Worm (Caenorhabditis elegans) whole organism, L2 larva: ENCODE measurements around the gene K08C7.7.
"Not testable (repeated sequence)": the region's sequence is repeated elsewhere in the genome, so short reads cannot be mapped to it uniquely, and the experiment has no call there.

Source experiments
- C34F6.9 ChIP-seq: fragments of 150-350 bp; optimal IDR thresholded peaks from 2 replicates; lab custom pipeline; 2014; ENCODE audit warnings: missing biosample characterization, missing genetic modification characterization
- F13H6.1 ChIP-seq: sonication (generic microtip); optimal IDR thresholded peaks from 2 replicates; lab custom pipeline; 2016; ENCODE audit warnings: missing genetic modification characterization, missing compliant biosample characterization
- R02D3.7 ChIP-seq: fragments of 150-350 bp; optimal IDR thresholded peaks from 2 replicates; lab custom pipeline; 2014; ENCODE audit warnings: missing biosample characterization, missing genetic modification characterization
- ZK546.5 ChIP-seq: sonication (generic microtip); optimal IDR thresholded peaks from 2 replicates; lab custom pipeline; 2017; ENCODE audit warnings: missing biosample characterization, missing genetic modification characterization
- alr-1 ChIP-seq: fragments of 150-350 bp; optimal IDR thresholded peaks from 2 replicates; lab custom pipeline; 2014; ENCODE audit warnings: missing biosample characterization, missing genetic modification characterization
- aly-2 ChIP-seq: fragments of 150-350 bp; optimal IDR thresholded peaks from 2 replicates; lab custom pipeline; 2014; ENCODE audit warnings: missing biosample characterization, missing genetic modification characterization
- blmp-1 ChIP-seq: sonication (generic microtip); optimal IDR thresholded peaks from 2 replicates; lab custom pipeline; 2017; ENCODE audit warnings: missing genetic modification characterization, mild to moderate bottlenecking, missing compliant biosample characterization, antibody characterized with exemption, moderate library complexity; ENCODE audit not compliant: insufficient read depth
- ceh-82 ChIP-seq: fragments of 150-350 bp; optimal IDR thresholded peaks from 2 replicates; lab custom pipeline; 2014; ENCODE audit warnings: missing biosample characterization, missing genetic modification characterization
- crh-2 ChIP-seq: sonication (generic microtip); optimal IDR thresholded peaks from 2 replicates; lab custom pipeline; 2017; ENCODE audit warnings: missing biosample characterization, missing genetic modification characterization
- dmd-4 ChIP-seq: sonication (generic microtip); optimal IDR thresholded peaks from 2 replicates; lab custom pipeline; 2017; ENCODE audit warnings: missing biosample characterization, missing genetic modification characterization
- egl-27 ChIP-seq: sonication (generic microtip); optimal IDR thresholded peaks from 3 replicates; lab custom pipeline; 2017; ENCODE audit warnings: missing biosample characterization, missing genetic modification reagents, missing genetic modification characterization
- elt-3 ChIP-seq: sonication (generic microtip); optimal IDR thresholded peaks from 2 replicates; lab custom pipeline; 2017; ENCODE audit warnings: missing biosample characterization, missing genetic modification characterization
- fos-1 ChIP-seq: fragments of 150-350 bp; optimal IDR thresholded peaks from 2 replicates; lab custom pipeline; 2014; ENCODE audit warnings: missing biosample characterization, missing genetic modification characterization
- gmeb-1 ChIP-seq: fragments of 150-350 bp; optimal IDR thresholded peaks from 2 replicates; lab custom pipeline; 2014; ENCODE audit warnings: missing biosample characterization, missing genetic modification characterization
- lin-11 ChIP-seq: fragments of 150-350 bp; sonication (generic microtip); optimal IDR thresholded peaks from 2 replicates; lab custom pipeline; 2014; ENCODE audit warnings: missing biosample characterization, missing genetic modification characterization, inconsistent platforms, mixed read lengths
- lin-13 ChIP-seq: fragments of 150-350 bp; optimal IDR thresholded peaks from 2 replicates; lab custom pipeline; 2014; ENCODE audit warnings: missing biosample characterization, missing genetic modification reagents, missing genetic modification characterization
- lin-39 ChIP-seq: fragments of 150-350 bp; optimal IDR thresholded peaks from 2 replicates; lab custom pipeline; 2014; ENCODE audit warnings: missing biosample characterization, missing genetic modification reagents, missing genetic modification characterization
- lsy-2 ChIP-seq, 2 experiments: fragments of 150-350 bp in 1 of 2; sonication (generic microtip) in 1 of 2; optimal IDR thresholded peaks; 2 replicates each; lab custom pipeline; 2014 to 2017; ENCODE audit warnings: missing biosample characterization in 2 of 2, missing genetic modification characterization in 2 of 2
- mdl-1 ChIP-seq, 2 experiments: fragments of 150-350 bp in 1 of 2; sonication (generic microtip) in 1 of 2; optimal IDR thresholded peaks; 2 replicates each; lab custom pipeline; 2017; ENCODE audit warnings: missing biosample characterization in 2 of 2, missing genetic modification characterization in 2 of 2
- nhr-10 ChIP-seq: sonication (generic microtip); optimal IDR thresholded peaks from 2 replicates; lab custom pipeline; 2017; ENCODE audit warnings: missing biosample characterization, missing genetic modification characterization
- nhr-12 ChIP-seq: fragments of 150-350 bp; optimal IDR thresholded peaks from 2 replicates; lab custom pipeline; 2014; ENCODE audit warnings: missing biosample characterization, missing genetic modification characterization
- nhr-129 ChIP-seq: fragments of 150-350 bp; optimal IDR thresholded peaks from 2 replicates; lab custom pipeline; 2014; ENCODE audit warnings: missing biosample characterization, missing genetic modification characterization
- nhr-21 ChIP-seq: fragments of 150-350 bp; optimal IDR thresholded peaks from 2 replicates; lab custom pipeline; 2014; ENCODE audit warnings: missing biosample characterization, missing genetic modification characterization
- nhr-23 ChIP-seq: fragments of 150-350 bp; optimal IDR thresholded peaks from 2 replicates; lab custom pipeline; 2014; ENCODE audit warnings: missing biosample characterization, missing genetic modification reagents, missing genetic modification characterization
- nhr-25 ChIP-seq: fragments of 150-350 bp; sonication (generic microtip); optimal IDR thresholded peaks from 3 replicates; lab custom pipeline; 2014; ENCODE audit warnings: missing biosample characterization, missing genetic modification characterization
- nhr-6 ChIP-seq: fragments of 150-350 bp; optimal IDR thresholded peaks from 2 replicates; lab custom pipeline; 2014; ENCODE audit warnings: missing biosample characterization, missing genetic modification characterization
- peb-1 ChIP-seq: fragments of 150-350 bp; optimal IDR thresholded peaks from 2 replicates; lab custom pipeline; 2014; ENCODE audit warnings: missing biosample characterization, missing genetic modification characterization
- sem-4 ChIP-seq: fragments of 150-350 bp; optimal IDR thresholded peaks from 2 replicates; lab custom pipeline; 2014; ENCODE audit warnings: missing biosample characterization, missing genetic modification reagents, missing genetic modification characterization
- skn-1 ChIP-seq: sonication (generic microtip); optimal IDR thresholded peaks from 2 replicates; lab custom pipeline; 2017; ENCODE audit warnings: missing biosample characterization, missing genetic modification characterization
- sma-9 ChIP-seq, 2 experiments: fragments of 150-350 bp in 1 of 2; sonication (generic microtip) in 1 of 2; optimal IDR thresholded peaks; 2 replicates each; lab custom pipeline; 2014 to 2016; ENCODE audit warnings: missing genetic modification characterization in 2 of 2, mild to moderate bottlenecking in 1 of 2, missing biosample characterization in 1 of 2, missing compliant biosample characterization in 1 of 2, missing genetic modification reagents in 1 of 2, moderate library complexity in 1 of 2
- snpc-4 ChIP-seq: fragments of 150-350 bp; optimal IDR thresholded peaks from 2 replicates; lab custom pipeline; 2014; ENCODE audit warnings: missing biosample characterization, missing genetic modification characterization
- unc-62 ChIP-seq: fragments of 150-350 bp; optimal IDR thresholded peaks from 2 replicates; lab custom pipeline; 2014; ENCODE audit warnings: missing biosample characterization, missing genetic modification reagents, missing genetic modification characterization
- ztf-1 ChIP-seq: fragments of 200-800 bp; sonication (Bioruptor generic); conservative IDR thresholded peaks from 2 replicates; pipeline ENCODE4 v1.3.6; 2022; ENCODE audit warnings: missing genetic modification characterization, missing compliant biosample characterization
- ztf-4 ChIP-seq: fragments of 150-350 bp; optimal IDR thresholded peaks from 2 replicates; lab custom pipeline; 2014; ENCODE audit warnings: missing biosample characterization, missing genetic modification characterization

Gene K08C7.7

ce11 chrIV:10685758-10686157, 21.5 kb downstream of the K08C7.7 start, which contains the start of the genes K08C7.6 and R102.1:
TSS of gene K08C7.6 (minus strand) at chrIV:10685858.
TSS of gene R102.1 (plus strand) at chrIV:10686048.
- no peak for TF ChIP-seq ztf-1 (GFP tag; lab: Robert Waterston, UW)
- no peak for TF ChIP-seq elt-3
- no peak for TF ChIP-seq ZK546.5 (tag; lab: Kevin White, UChicago)
- no peak for TF ChIP-seq ztf-4 (tag; lab: Kevin White, UChicago)
- no peak for TF ChIP-seq gmeb-1
- TF ChIP-seq lsy-2 (tag; optimal IDR thresholded peaks at IDR 0.05; lab: Kevin White, UChicago): no peak
- no peak for TF ChIP-seq dmd-4 (tag; lab: Kevin White, UChicago)
- no peak for TF ChIP-seq fos-1
- no peak for TF ChIP-seq peb-1 (tag; lab: Kevin White, UChicago)
- TF ChIP-seq skn-1 (tag; lab: Kevin White, UChicago): no peak
- TF ChIP-seq nhr-25 (tag; lab: Kevin White, UChicago): no peak
- no peak for TF ChIP-seq nhr-6 (tag; lab: Kevin White, UChicago)
- TF ChIP-seq F13H6.1 (tag; lab: Kevin White, UChicago): no peak
- TF ChIP-seq lin-39: no peak
- no peak for TF ChIP-seq R02D3.7 (tag; lab: Kevin White, UChicago)
- TF ChIP-seq lin-11 (tag; lab: Kevin White, UChicago): no peak
- TF ChIP-seq crh-2 (tag; lab: Kevin White, UChicago): no peak
- TF ChIP-seq mdl-1 (tag; optimal IDR thresholded peaks at IDR 0.05; lab: Kevin White, UChicago): no peak
- no peak for TF ChIP-seq ceh-82 (tag; lab: Kevin White, UChicago)
- no peak for TF ChIP-seq alr-1

ce11 chrIV:10687307-10687706, 23.1 kb downstream of the K08C7.7 start, which contains the start of gene R102.2:
TSS of gene R102.2 (plus strand) at chrIV:10687607.
- TF ChIP-seq blmp-1 (tag; lab: Kevin White, UChicago); sma-9 (GFP tag; optimal IDR thresholded peaks at IDR 0.05; lab: Kevin White, UChicago); sma-9 (tag; optimal IDR thresholded peaks at IDR 0.05; lab: Kevin White, UChicago); nhr-10: not testable (repeated sequence)

ce11 chrIV:10688972-10689567, 24.8 kb downstream of the K08C7.7 start, which contains the start of gene R102.3:
TSS of gene R102.3 (plus strand) at chrIV:10689517.
- TF ChIP-seq nhr-23 (tag; lab: Kevin White, UChicago): no peak
- peak; percentile 54 for TF ChIP-seq nhr-21 (tag; lab: Kevin White, UChicago)

ce11 chrIV:10690139-10690538, 25.9 kb downstream of the K08C7.7 start, which contains the start of gene R102.8:
TSS of gene R102.8 (minus strand) at chrIV:10690239.
- TF ChIP-seq lsy-2 (tag; optimal IDR thresholded peaks at IDR 0.05; lab: Kevin White, UChicago) (no peak), nhr-12 (tag; lab: Kevin White, UChicago) (no peak), ZK546.5 (tag; lab: Kevin White, UChicago) (no peak), snpc-4 (tag; lab: Kevin White, UChicago) (no peak), mdl-1 (tag; optimal IDR thresholded peaks at IDR 0.05; lab: Kevin White, UChicago) (no peak), skn-1 (tag; lab: Kevin White, UChicago) (no peak), dmd-4 (tag; lab: Kevin White, UChicago) (no peak), sem-4 (tag; lab: Kevin White, UChicago) (no peak), C34F6.9 (tag; lab: Kevin White, UChicago) (no peak), ztf-4 (tag; lab: Kevin White, UChicago) (no peak), nhr-10 (no peak), unc-62 (GFP tag; lab: Kevin White, UChicago) (no peak), peb-1 (tag; lab: Kevin White, UChicago) (no peak), elt-3 (no peak), aly-2 (tag; lab: Kevin White, UChicago) (no peak), ztf-1 (GFP tag; lab: Robert Waterston, UW) (no peak), nhr-129 (no peak), F13H6.1 (tag; lab: Kevin White, UChicago) (no peak)
- TF ChIP-seq, all 48 proteins: peak for 0

- no peak for TF ChIP-seq egl-27 (tag; lab: Kevin White, UChicago)
- TF ChIP-seq ztf-1 (GFP tag; lab: Robert Waterston, UW): no peak
- TF ChIP-seq nhr-23 (tag; lab: Kevin White, UChicago): no peak
- TF ChIP-seq aly-2 (tag; lab: Kevin White, UChicago): no peak
- no peak for TF ChIP-seq gmeb-1
- no peak for TF ChIP-seq lin-13 (GFP tag; lab: Kevin White, UChicago)
- no peak for TF ChIP-seq C34F6.9 (tag; lab: Kevin White, UChicago)
- no peak for TF ChIP-seq unc-62 (GFP tag; lab: Kevin White, UChicago)
- TF ChIP-seq alr-1: no peak
- TF ChIP-seq fos-1: no peak
- no peak for TF ChIP-seq snpc-4 (tag; lab: Kevin White, UChicago)
- no peak for TF ChIP-seq nhr-6 (tag; lab: Kevin White, UChicago)
- TF ChIP-seq mdl-1 (tag; optimal IDR thresholded peaks at IDR 0.05; lab: Kevin White, UChicago): no peak
Measured at ce11 chrIV:10695203-10695602, 31.0 kb downstream of the K08C7.7 start, which contains the start of gene R102.4. TSS of gene R102.4 (minus strand) at chrIV:10695303.
